Worm (Caenorhabditis elegans): ENCODE results near the gene srh-18.
A peak's percentile ranks its signal among the peaks of the same experiment; 100 is the strongest.

DNA sequence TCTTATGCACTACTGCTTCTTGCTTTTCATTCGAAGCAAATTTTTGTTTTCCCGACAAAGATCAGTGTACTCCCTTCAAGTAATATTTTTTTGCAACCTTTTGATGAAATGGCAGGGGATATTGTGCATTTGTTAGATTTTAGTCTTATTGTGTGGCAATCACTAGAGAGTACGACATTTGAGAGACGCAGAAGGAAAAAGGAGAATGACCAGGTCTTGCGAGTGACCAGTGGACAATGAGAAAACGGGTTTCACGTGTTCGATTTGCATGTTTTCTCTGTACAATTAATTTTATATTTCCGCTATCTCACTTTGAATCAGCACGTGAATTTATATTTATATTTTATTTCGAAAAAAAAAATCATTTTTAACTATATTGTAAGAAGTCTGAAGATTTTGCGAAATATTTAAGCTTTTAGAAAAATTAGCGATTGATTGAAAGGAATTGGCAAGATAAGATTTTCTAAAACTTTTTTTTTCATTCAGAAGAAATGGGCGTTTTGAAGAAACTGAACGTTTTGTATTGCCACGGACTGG, 17.7 kb downstream of the srh-18 start, which contains the start of gene C50B6.9:
- TF ChIP-seq nhr-6 (tag; optimal IDR thresholded peaks at IDR 0.05) (peak; percentile 14), unc-130 (GFP tag; optimal IDR thresholded peaks at IDR 0.05) (no peak), nhr-76 (tag; optimal IDR thresholded peaks at IDR 0.05) (no peak), sdz-12 (GFP tag; optimal IDR thresholded peaks at IDR 0.05) (no peak), egl-43 (GFP tag; IDR thresholded peaks at IDR 0.05) (no peak), mep-1 (tag; optimal IDR thresholded peaks at IDR 0.05) (no peak), daf-19 (GFP tag; conservative IDR thresholded peaks at IDR 0.05) (no peak), dmd-6 (GFP tag; IDR thresholded peaks at IDR 0.05) (no peak)
